Worm (Caenorhabditis elegans) whole organism, L4 larva: Measurements from ENCODE around the gene hrg-6.
A peak's percentile ranks its signal among the peaks of the same experiment; 100 is the strongest.

ENCODE experiments used
- lin-13 ChIP-seq: fragments of 150-350 bp; optimal IDR thresholded peaks from 2 replicates; lab custom pipeline; 2014; ENCODE audit warnings: missing biosample characterization, missing genetic modification reagents, missing genetic modification characterization
- mep-1 ChIP-seq: fragments of 150-350 bp; sonication (generic microtip); optimal IDR thresholded peaks from 3 replicates; lab custom pipeline; 2014; ENCODE audit warnings: missing biosample characterization, missing genetic modification characterization
- nhr-102 ChIP-seq: sonication (generic microtip); optimal IDR thresholded peaks from 2 replicates; lab custom pipeline; 2016; ENCODE audit warnings: mild to moderate bottlenecking, missing genetic modification characterization, moderate library complexity, missing compliant biosample characterization
- nhr-76 ChIP-seq: fragments of 150-350 bp; optimal IDR thresholded peaks from 2 replicates; lab custom pipeline; 2014; ENCODE audit warnings: missing biosample characterization, missing genetic modification characterization

The hrg-6 gene

DNA sequence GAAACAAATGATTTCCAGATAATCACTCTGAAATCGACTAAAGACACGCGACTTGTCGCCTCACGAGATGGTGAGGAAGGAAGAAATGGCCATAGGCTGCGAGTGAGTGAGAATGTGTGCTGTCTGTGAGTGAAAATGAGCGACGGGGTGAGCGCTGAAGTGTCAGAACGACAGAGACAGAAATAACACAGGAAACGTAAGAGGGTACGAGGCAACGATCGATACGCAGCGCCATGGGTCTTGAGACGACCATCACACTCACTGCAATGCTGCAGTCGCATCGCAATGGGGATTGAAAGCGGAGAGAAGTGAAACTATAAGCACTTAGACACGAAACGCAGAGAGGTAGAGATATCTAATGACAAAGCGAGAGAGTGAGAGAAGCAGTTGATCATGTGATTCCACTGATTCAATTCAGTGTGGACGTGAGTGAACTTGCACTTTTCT lies 50.4 kb downstream of the hrg-6 start (continued):
- peak; percentile 86 for TF ChIP-seq nhr-102 (tag; lab: Kevin White, UChicago)
- peak; percentile 72 for TF ChIP-seq lin-13 (GFP tag; lab: Kevin White, UChicago)
- no peak for TF ChIP-seq nhr-76 (tag; lab: Kevin White, UChicago)
- peak; percentile 96 for TF ChIP-seq mep-1
